Fruit fly (Drosophila melanogaster) whole organism, prepupa: ENCODE measurements around the gene Catsup.

ENCODE experiments used
- CG11762 ChIP-seq: fragments of 200-800 bp; sonication (Bioruptor generic); optimal IDR thresholded peaks from 3 replicates; lab custom pipeline; 2016; ENCODE audit warnings: missing biosample characterization, missing genetic modification characterization; ENCODE audit not compliant: insufficient read depth
- CG1621 ChIP-seq: fragments of 200-800 bp; sonication (Bioruptor generic); optimal IDR thresholded peaks from 3 replicates; lab custom pipeline; 2018; ENCODE audit warnings: missing biosample characterization, mild to moderate bottlenecking, missing genetic modification characterization
- CG34406 ChIP-seq: fragments of 200-800 bp; sonication (Bioruptor generic); optimal IDR thresholded peaks from 3 replicates; lab custom pipeline; 2016; ENCODE audit warnings: missing biosample characterization, missing genetic modification characterization
- CG8119 ChIP-seq: fragments of 200-800 bp; sonication (Bioruptor generic); IDR thresholded peaks from 3 replicates; pipeline ENCODE4 v1.3.6; 2022; ENCODE audit warnings: missing biosample characterization, missing genetic modification characterization
- CG8319 ChIP-seq: fragments of 200-800 bp; sonication (Bioruptor generic); optimal IDR thresholded peaks from 3 replicates; lab custom pipeline; 2016; ENCODE audit warnings: missing biosample characterization, missing genetic modification characterization
- CG9139 ChIP-seq: fragments of 200-800 bp; sonication (Bioruptor generic); optimal IDR thresholded peaks from 3 replicates; lab custom pipeline; 2017; ENCODE audit warnings: missing biosample characterization, mild to moderate bottlenecking, missing genetic modification characterization
- Ets21C ChIP-seq: fragments of 200-800 bp; sonication (Bioruptor generic); optimal IDR thresholded peaks from 3 replicates; lab custom pipeline; 2016; ENCODE audit warnings: missing biosample characterization, missing genetic modification characterization
- Gug ChIP-seq: fragments of 200-800 bp; sonication (Bioruptor generic); IDR thresholded peaks from 2 replicates; pipeline ENCODE4 v1.3.6; 2022; ENCODE audit warnings: missing biosample characterization, missing genetic modification characterization
- Hr39 ChIP-seq: fragments of 200-800 bp; sonication (Bioruptor generic); optimal IDR thresholded peaks from 2 replicates; lab custom pipeline; 2016; ENCODE audit warnings: missing biosample characterization, missing genetic modification characterization
- Lpt ChIP-seq: fragments of 200-800 bp; sonication (Bioruptor generic); optimal IDR thresholded peaks from 3 replicates; lab custom pipeline; 2016; ENCODE audit warnings: missing biosample characterization, missing genetic modification characterization
- Sox15 ChIP-seq: fragments of 200-800 bp; sonication (Bioruptor generic); optimal IDR thresholded peaks from 3 replicates; lab custom pipeline; 2016; ENCODE audit warnings: missing biosample characterization, missing genetic modification characterization
- salr ChIP-seq, 2 experiments: fragments of 200-800 bp; sonication (Bioruptor generic); optimal IDR thresholded peaks; 3 replicates each; lab custom pipeline; 2016 to 2018; ENCODE audit warnings: missing biosample characterization in 2 of 2, missing genetic modification characterization in 2 of 2, mild to moderate bottlenecking in 1 of 2

DNA sequence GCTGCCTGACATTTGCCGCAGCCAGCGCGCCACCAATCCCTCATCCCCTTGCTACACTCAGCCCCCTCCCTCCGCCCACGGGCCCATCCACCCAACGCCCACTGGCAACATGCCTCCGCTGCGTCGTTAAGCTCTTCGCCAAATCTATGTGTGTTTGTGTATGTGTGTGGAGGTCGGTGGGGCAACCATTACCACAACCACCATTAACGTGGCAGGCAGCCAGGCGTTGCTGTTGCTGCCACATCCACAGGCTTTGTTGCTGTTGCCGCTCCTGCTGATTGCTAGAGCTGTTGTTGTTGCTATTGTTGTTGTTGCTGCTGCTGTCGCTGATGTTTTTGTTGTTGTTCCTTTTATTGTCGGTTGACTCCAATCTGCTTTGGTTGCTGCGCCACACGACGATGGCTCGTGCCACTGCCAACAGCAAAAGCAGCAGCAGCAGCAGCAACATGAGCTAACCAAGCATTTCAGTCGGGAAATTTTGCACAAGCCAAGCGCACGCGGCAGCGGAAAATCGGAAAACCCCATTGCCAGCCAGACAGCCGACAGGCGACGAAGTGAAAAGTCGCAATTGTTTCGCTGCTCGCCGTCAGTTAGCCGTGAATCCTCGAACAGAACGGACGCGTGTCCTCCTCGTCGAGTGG lies 14.3 kb upstream of the Catsup start, which contains the start of gene Sidpn:
- no peak for TF ChIP-seq CG9139
- TF ChIP-seq Sox15 (GFP tag; lab: Kevin White, UChicago), result no peak
- TF ChIP-seq Hr39 (GFP tag; lab: Kevin White, UChicago), result no peak
- TF ChIP-seq Ets21C (GFP tag; lab: Kevin White, UChicago), result no peak
- TF ChIP-seq Lpt (GFP tag; lab: Kevin White, UChicago), result no peak
- TF ChIP-seq CG11762 (GFP tag; lab: Kevin White, UChicago), result no peak
- TF ChIP-seq CG8319 (GFP tag; lab: Kevin White, UChicago), result no peak
- TF ChIP-seq salr (GFP tag; optimal IDR thresholded peaks at IDR 0.05; lab: Kevin White, UChicago), result no peak
- no peak for TF ChIP-seq CG8119 (GFP tag; lab: Robert Waterston, UW)
- TF ChIP-seq CG1621 (tag; lab: Kevin White, UChicago), result no peak
- no peak for TF ChIP-seq Gug
- no peak for TF ChIP-seq CG34406 (GFP tag; lab: Kevin White, UChicago)
